Fruit fly (Drosophila melanogaster): ENCODE results near the gene CG32512.

CG32512 gene

dm6 chrX:21053099-21053715 is 14.1 kb downstream of the CG32512 start (continued):
- peak; percentile 90 for TF ChIP-seq CG34376 (GFP tag; optimal IDR thresholded peaks at IDR 0.05)
- TF ChIP-seq psq (GFP tag; optimal IDR thresholded peaks at IDR 0.05), result peak; percentile 18
- TF ChIP-seq Hand (GFP tag; optimal IDR thresholded peaks at IDR 0.05), result peak; percentile 66
- peak; percentile 86 for TF ChIP-seq Meics (GFP tag; optimal IDR thresholded peaks at IDR 0.05)
- peak; percentile 58 for TF ChIP-seq Jarid2 (GFP tag; optimal IDR thresholded peaks at IDR 0.05)
- TF ChIP-seq CG11456 (GFP tag; IDR thresholded peaks at IDR 0.05), result peak; percentile 87
- peak; percentile 38; the same call in 1 of the 2 replicates for TF ChIP-seq Rx (GFP tag; IDR thresholded peaks at IDR 0.05)
- TF ChIP-seq Aef1 (GFP tag; IDR thresholded peaks at IDR 0.05), result peak; percentile 57
- TF ChIP-seq CG3281 (GFP tag; optimal IDR thresholded peaks at IDR 0.05), result peak; percentile 88
- no peak for TF ChIP-seq tx (GFP tag; optimal IDR thresholded peaks at IDR 0.05)
- no peak for TF ChIP-seq CG31388 (GFP tag; optimal IDR thresholded peaks at IDR 0.05)
- TF ChIP-seq CG11696 (GFP tag; IDR thresholded peaks at IDR 0.05), result peak; percentile 67
- peak; percentile 61 for TF ChIP-seq CG10267 (tag; optimal IDR thresholded peaks at IDR 0.05)
- peak; percentile 45 for TF ChIP-seq CG8765 (GFP tag; IDR thresholded peaks at IDR 0.05)
- peak; percentile 60 for TF ChIP-seq CG18011 (GFP tag; optimal IDR thresholded peaks at IDR 0.05)
- TF ChIP-seq Ada2b (GFP tag; IDR thresholded peaks at IDR 0.05), result no peak
- peak; percentile 85 for TF ChIP-seq CG18599 (GFP tag; optimal IDR thresholded peaks at IDR 0.05)
- peak; percentile 61 for TF ChIP-seq repo (GFP tag; optimal IDR thresholded peaks at IDR 0.05)
- peak; percentile 19 for TF ChIP-seq Abd-B (GFP tag; optimal IDR thresholded peaks at IDR 0.05)
- TF ChIP-seq her (GFP tag; optimal IDR thresholded peaks at IDR 0.05), result peak; percentile 90
- TF ChIP-seq CG17912 (GFP tag; optimal IDR thresholded peaks at IDR 0.05), result peak; percentile 84
- TF ChIP-seq Myb (GFP tag; optimal IDR thresholded peaks at IDR 0.05), result peak; percentile 49
- TF ChIP-seq H2.0 (GFP tag; IDR thresholded peaks at IDR 0.05), result peak; percentile 70
- TF ChIP-seq CG43689 (GFP tag; IDR thresholded peaks at IDR 0.05), result peak; percentile 30; the same call in 1 of the 2 replicates
- 0 out of 3 replicates have a peak, but pooled peaks have one; percentile 31 for TF ChIP-seq CG7357 (GFP tag; IDR thresholded peaks at IDR 0.05)
- peak; percentile 49 for TF ChIP-seq D19B (GFP tag; optimal IDR thresholded peaks at IDR 0.05)
- TF ChIP-seq stc (GFP tag; IDR thresholded peaks at IDR 0.05), result peak; percentile 55; the same call in 1 of the 2 replicates
- TF ChIP-seq Eip74EF (GFP tag; optimal IDR thresholded peaks at IDR 0.05), result peak in 1 of 2 experiments; percentile 30
- peak; percentile 82 for TF ChIP-seq Vsx1 (GFP tag; optimal IDR thresholded peaks at IDR 0.05)
- TF ChIP-seq da (GFP tag; optimal IDR thresholded peaks at IDR 0.05), result no peak
- TF ChIP-seq Dbx (GFP tag; IDR thresholded peaks at IDR 0.05), result peak; percentile 85
- no peak for TF ChIP-seq Elba2 (GFP tag; optimal IDR thresholded peaks at IDR 0.05)
- no peak for TF ChIP-seq Dfd (GFP tag; optimal IDR thresholded peaks at IDR 0.05)
- TF ChIP-seq fru (optimal IDR thresholded peaks at IDR 0.05), result no peak
- TF ChIP-seq phol (tag; optimal IDR thresholded peaks at IDR 0.05), result peak; percentile 66
- TF ChIP-seq CG17361 (GFP tag; IDR thresholded peaks at IDR 0.05), result peak; percentile 59
- peak; percentile 39 for TF ChIP-seq CG8359 (GFP tag; optimal IDR thresholded peaks at IDR 0.05; ENCODE audit: borderline replicate concordance)
- peak; percentile 89 for TF ChIP-seq YL-1 (GFP tag; optimal IDR thresholded peaks at IDR 0.05)
- TF ChIP-seq eve (GFP tag; optimal IDR thresholded peaks at IDR 0.05), result no peak
- TF ChIP-seq gfzf (GFP tag; optimal IDR thresholded peaks at IDR 0.05), result peak; percentile 28
- TF ChIP-seq CG3847 (GFP tag; IDR thresholded peaks at IDR 0.05), result peak; percentile 67
- TF ChIP-seq ac (GFP tag; optimal IDR thresholded peaks at IDR 0.05), result peak; percentile 85
- TF ChIP-seq crp (GFP tag; optimal IDR thresholded peaks at IDR 0.05), result peak in 1 of 2 experiments; percentile 67
- peak; percentile 48 for TF ChIP-seq luna (GFP tag; optimal IDR thresholded peaks at IDR 0.05)
- peak; percentile 63; the same call in 2 of the 4 replicates for TF ChIP-seq Gug (GFP tag; IDR thresholded peaks at IDR 0.05)
- peak; percentile 52 for TF ChIP-seq CG8944 (GFP tag; optimal IDR thresholded peaks at IDR 0.05)
- TF ChIP-seq Scr (GFP tag; IDR thresholded peaks at IDR 0.05; ENCODE audit: partially characterized antibody), result peak; percentile 81
- peak; percentile 75 for TF ChIP-seq CG12299 (tag; optimal IDR thresholded peaks at IDR 0.05)
- TF ChIP-seq Dek (tag; optimal IDR thresholded peaks at IDR 0.05), result peak; percentile 35
- peak; percentile 81; the same call in 2 of the 3 replicates for TF ChIP-seq sr (GFP tag; IDR thresholded peaks at IDR 0.05)

Measured in whole organism, embryonic.